Fruit fly (Drosophila melanogaster) whole organism, wandering third instar larva: ENCODE measurements around the gene Pld3.

ENCODE experiments used
- Abd-B ChIP-seq: fragments of >200 bp; optimal IDR thresholded peaks from 2 replicates; lab custom pipeline; 2017; ENCODE audit warnings: missing biosample characterization, missing genetic modification characterization
- CG32264 ChIP-seq: fragments of 200-800 bp; sonication (Bioruptor generic); optimal IDR thresholded peaks from 2 replicates; lab custom pipeline; 2016; ENCODE audit warnings: missing biosample characterization, missing genetic modification characterization
- CrebA ChIP-seq: fragments of 200-800 bp; sonication (Bioruptor generic); optimal IDR thresholded peaks from 2 replicates; lab custom pipeline; 2016; ENCODE audit warnings: missing biosample characterization, mild to moderate bottlenecking, missing genetic modification characterization, borderline replicate concordance
- HLH106 ChIP-seq: fragments of 200-800 bp; optimal IDR thresholded peaks from 3 replicates; lab custom pipeline; 2019; ENCODE audit warnings: missing biosample characterization, mild to moderate bottlenecking, missing genetic modification characterization, moderate library complexity
- Mio ChIP-seq: sonication (Bioruptor generic); optimal IDR thresholded peaks from 2 replicates; lab custom pipeline; 2016; ENCODE audit warnings: missing biosample characterization, missing genetic modification characterization
- br ChIP-seq: fragments of 200-800 bp; sonication (Bioruptor generic); optimal IDR thresholded peaks from 2 replicates; lab custom pipeline; 2016; ENCODE audit warnings: missing biosample characterization, missing genetic modification characterization
- dmrt93B ChIP-seq: fragments of 200-800 bp; sonication (Bioruptor generic); optimal IDR thresholded peaks from 2 replicates; lab custom pipeline; 2018; ENCODE audit warnings: missing biosample characterization, mild to moderate bottlenecking, missing genetic modification characterization
- foxo ChIP-seq, 2 experiments: fragments of 200-800 bp; sonication (Bioruptor generic); optimal IDR thresholded peaks; 2 replicates in 1 of 2; 3 replicates in 1 of 2; lab custom pipeline; 2016 to 2017; ENCODE audit warnings: missing biosample characterization in 2 of 2, missing genetic modification characterization in 2 of 2
- h ChIP-seq: fragments of 200-800 bp; sonication (Bioruptor generic); optimal IDR thresholded peaks from 3 replicates; lab custom pipeline; 2016; ENCODE audit warnings: missing biosample characterization, mild to moderate bottlenecking, missing genetic modification characterization
- jim ChIP-seq: fragments of 175-275, 200-325 bp; sonication (Bioruptor generic); optimal IDR thresholded peaks from 2 replicates; lab custom pipeline; 2016; ENCODE audit warnings: missing biosample characterization, mild to moderate bottlenecking, missing genetic modification characterization
- sv ChIP-seq: fragments of 200-800 bp; sonication (Bioruptor generic); optimal IDR thresholded peaks from 3 replicates; lab custom pipeline; 2016; ENCODE audit warnings: missing biosample characterization, missing genetic modification characterization
- usp ChIP-seq: fragments of >200 bp; optimal IDR thresholded peaks from 2 replicates; lab custom pipeline; 2017; ENCODE audit warnings: missing biosample characterization, missing genetic modification characterization

DNA sequence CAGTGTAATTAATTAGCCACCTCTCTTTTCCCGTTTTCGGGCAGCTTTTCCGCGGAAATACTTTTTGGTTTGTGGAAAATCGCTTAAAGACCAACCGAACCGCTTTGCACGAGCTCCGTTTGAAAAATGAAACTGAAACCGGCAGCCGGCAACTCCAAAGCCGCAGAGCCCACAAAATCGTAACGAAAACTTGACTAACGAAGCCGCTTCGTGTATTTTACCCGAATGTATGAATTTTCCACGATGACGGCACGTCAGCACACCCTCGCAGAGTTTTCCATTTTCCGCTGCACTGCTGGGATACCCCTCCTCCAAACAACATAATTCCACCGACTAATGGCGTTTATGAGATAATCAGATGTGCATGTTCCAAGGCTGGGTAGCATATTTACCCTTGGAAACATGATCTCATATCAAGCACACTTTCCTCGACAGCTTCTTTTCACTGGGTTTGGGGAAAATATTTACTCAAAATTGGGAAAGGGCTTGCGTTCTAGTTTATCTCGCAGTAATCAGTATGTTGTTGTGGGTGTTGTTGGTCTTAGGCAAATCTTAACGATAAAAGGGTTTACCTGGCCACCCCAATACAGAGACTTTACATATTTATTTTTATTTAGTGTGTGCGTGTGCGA lies 40.1 kb downstream of the Pld3 start, which contains the start of gene Ret:
- TF ChIP-seq CG32264 (GFP tag; lab: Kevin White, UChicago) (no peak), HLH106 (tag; lab: Kevin White, UChicago) (no peak), h (GFP tag; lab: Kevin White, UChicago) (no peak), jim (GFP tag; lab: Kevin White, UChicago) (no peak), foxo (GFP tag; optimal IDR thresholded peaks at IDR 0.05; lab: Kevin White, UChicago) (no peak), dmrt93B (no peak), Abd-B (GFP tag; lab: Kevin White, UChicago) (no peak), Mio (GFP tag; lab: Kevin White, UChicago) (no peak), sv (GFP tag; lab: Kevin White, UChicago) (no peak), br (no peak), CrebA (GFP tag; lab: Kevin White, UChicago) (no peak), usp (GFP tag; lab: Kevin White, UChicago) (no peak)
